Worm (Caenorhabditis elegans): ENCODE results near the gene zipt-2.2.

The zipt-2.2 gene

ce11 chrIV:4247334-4247733 lies 12.2 kb upstream of the zipt-2.2 start (continued):
- TF ChIP-seq ceh-8 (GFP tag; optimal IDR thresholded peaks at IDR 0.05): no peak
- TF ChIP-seq ets-5 (GFP tag; IDR thresholded peaks at IDR 0.05): no peak
- peak; percentile 10 for TF ChIP-seq C04F5.9 (tag; optimal IDR thresholded peaks at IDR 0.05)
- peak; percentile 42 for TF ChIP-seq nhr-90 (tag; optimal IDR thresholded peaks at IDR 0.05; ENCODE audit: poor library complexity)
- TF ChIP-seq mab-9 (GFP tag; IDR thresholded peaks at IDR 0.05): no peak
- TF ChIP-seq isw-1 (GFP tag; IDR thresholded peaks at IDR 0.05): peak; percentile 68
- no peak for TF ChIP-seq nhr-84 (tag; optimal IDR thresholded peaks at IDR 0.05)
- peak; percentile 59 for TF ChIP-seq tbx-2 (tag; optimal IDR thresholded peaks at IDR 0.05)
- peak; percentile 39 for TF ChIP-seq unc-86 (tag; optimal IDR thresholded peaks at IDR 0.05)
- TF ChIP-seq ama-1 (optimal IDR thresholded peaks at IDR 0.05): no peak
- TF ChIP-seq mep-1 (tag; optimal IDR thresholded peaks at IDR 0.05): peak; percentile 75
- no peak for TF ChIP-seq sox-4 (tag; optimal IDR thresholded peaks at IDR 0.05)
- TF ChIP-seq jun-1 (tag; optimal IDR thresholded peaks at IDR 0.05): no peak
- TF ChIP-seq unc-62 (GFP tag; optimal IDR thresholded peaks at IDR 0.05): no peak
- TF ChIP-seq nhr-71 (tag; optimal IDR thresholded peaks at IDR 0.05): peak; percentile 80
- no peak for TF ChIP-seq nhr-28 (tag; optimal IDR thresholded peaks at IDR 0.05)
- no peak for TF ChIP-seq zip-4 (GFP tag; optimal IDR thresholded peaks at IDR 0.05)
- peak; percentile 40 for TF ChIP-seq unc-130 (tag; optimal IDR thresholded peaks at IDR 0.05)
- no peak for TF ChIP-seq ztf-11 (tag; optimal IDR thresholded peaks at IDR 0.05)
- TF ChIP-seq lin-13 (GFP tag; optimal IDR thresholded peaks at IDR 0.05): peak; percentile 48
- peak; percentile 86 for TF ChIP-seq grh-1 (GFP tag; IDR thresholded peaks at IDR 0.05)
- TF ChIP-seq Y116A8C.19 (tag; optimal IDR thresholded peaks at IDR 0.05; ENCODE audit: borderline replicate concordance): no peak
- no peak for TF ChIP-seq pqm-1 (tag; optimal IDR thresholded peaks at IDR 0.05)
- no peak for TF ChIP-seq blmp-1 (tag; optimal IDR thresholded peaks at IDR 0.05)
- TF ChIP-seq lsy-2 (tag; optimal IDR thresholded peaks at IDR 0.05): peak; percentile 73 to 85
- TF ChIP-seq nhr-85 (tag): no peak
- TF ChIP-seq lin-14 (GFP tag; optimal IDR thresholded peaks at IDR 0.05): peak; percentile 35
- peak; percentile 39 for TF ChIP-seq fkh-8 (tag; optimal IDR thresholded peaks at IDR 0.05)
- TF ChIP-seq F16B12.6 (tag; optimal IDR thresholded peaks at IDR 0.05): peak; percentile 33
- no peak for TF ChIP-seq nhr-77 (tag; optimal IDR thresholded peaks at IDR 0.05)
- no peak for TF ChIP-seq nhr-11 (tag; optimal IDR thresholded peaks at IDR 0.05)
- no peak for TF ChIP-seq pax-3 (tag; optimal IDR thresholded peaks at IDR 0.05)

- TF ChIP-seq lin-14 (GFP tag; optimal IDR thresholded peaks at IDR 0.05) (no peak), nhr-85 (tag) (peak; percentile 7)
Observed at ce11 chrIV:4246493-4246892, 11.3 kb upstream of the zipt-2.2 start, which contains the start of gene ttr-20. ttr-20 (plus strand) TSS chrIV:4246793.

ce11 chrIV:4244510-4244909 lies 9.3 kb upstream of the zipt-2.2 start, which contains the start of gene col-34:
col-34 (minus strand) TSS chrIV:4244610.
- TF ChIP-seq nhr-90 (tag; optimal IDR thresholded peaks at IDR 0.05; ENCODE audit: poor library complexity) (no peak), fkh-8 (tag; optimal IDR thresholded peaks at IDR 0.05) (no peak), blmp-1 (tag; optimal IDR thresholded peaks at IDR 0.05) (peak; percentile 15), skn-1 (tag; optimal IDR thresholded peaks at IDR 0.05) (no peak), sox-4 (tag; optimal IDR thresholded peaks at IDR 0.05) (no peak)

ce11 chrIV:4243830-4244406 lies 8.8 kb upstream of the zipt-2.2 start:
- TF ChIP-seq ceh-8 (GFP tag; optimal IDR thresholded peaks at IDR 0.05): peak; percentile 70
- no peak for TF ChIP-seq C34B4.2 (tag; optimal IDR thresholded peaks at IDR 0.05)
- TF ChIP-seq efl-1 (optimal IDR thresholded peaks at IDR 0.05): no peak
- peak in 1 of 2 experiments; percentile 78 for TF ChIP-seq efl-1 (GFP tag; optimal IDR thresholded peaks at IDR 0.05 in 1 of 2)

ce11 chrIV:4236671-4237070 lies 1.5 kb upstream of the zipt-2.2 start:
- TF ChIP-seq ztf-4 (tag; optimal IDR thresholded peaks at IDR 0.05) (peak; percentile 59), jun-1 (tag; optimal IDR thresholded peaks at IDR 0.05) (no peak), blmp-1 (tag; optimal IDR thresholded peaks at IDR 0.05) (peak; percentile 79), C34B4.2 (tag; optimal IDR thresholded peaks at IDR 0.05) (no peak)
